Worm (Caenorhabditis elegans) whole organism, L1 larva: ENCODE results near the gene F23F12.3.

Source experiments
- C04F5.9 ChIP-seq: sonication (generic microtip); optimal IDR thresholded peaks from 2 replicates; lab custom pipeline; 2016; ENCODE audit warnings: missing genetic modification characterization, missing compliant biosample characterization
- C16A3.4 ChIP-seq: fragments of 150-350 bp; optimal IDR thresholded peaks from 2 replicates; lab custom pipeline; 2014; ENCODE audit warnings: missing biosample characterization, missing genetic modification characterization
- aha-1 ChIP-seq: fragments of 150-350 bp; optimal IDR thresholded peaks from 2 replicates; lab custom pipeline; 2014; ENCODE audit warnings: missing biosample characterization, missing genetic modification characterization
- alr-1 ChIP-seq: fragments of 200-800 bp; sonication (Bioruptor generic); optimal IDR thresholded peaks from 2 replicates; lab custom pipeline; 2018; ENCODE audit warnings: borderline replicate concordance, mild to moderate bottlenecking, missing genetic modification characterization, missing compliant biosample characterization
- ama-1 ChIP-seq: fragments of 150-350 bp; optimal IDR thresholded peaks from 2 replicates; lab custom pipeline; 2014
- blmp-1 ChIP-seq: fragments of 150-350 bp; optimal IDR thresholded peaks from 2 replicates; lab custom pipeline; 2014; ENCODE audit warnings: missing biosample characterization, missing genetic modification characterization
- ceh-8 ChIP-seq: fragments of 200-800 bp; sonication (Bioruptor generic); optimal IDR thresholded peaks from 2 replicates; lab custom pipeline; 2018; ENCODE audit warnings: mild to moderate bottlenecking, missing genetic modification characterization, moderate library complexity, missing compliant biosample characterization
- ceh-88 ChIP-seq: fragments of 200-800 bp; sonication (Bioruptor generic); IDR thresholded peaks from 2 replicates; pipeline ENCODE4 v1.3.6; 2022; ENCODE audit warnings: missing genetic modification characterization, missing compliant biosample characterization
- ceh-90 ChIP-seq: sonication (generic microtip); optimal IDR thresholded peaks from 2 replicates; lab custom pipeline; 2016; ENCODE audit warnings: missing genetic modification characterization, missing compliant biosample characterization
- dpl-1 ChIP-seq, 3 experiments: fragments of 150-350 bp in 2 of 3; sonication (generic microtip) in 1 of 3; optimal IDR thresholded peaks; 2 replicates each; lab custom pipeline; 2014 to 2017; ENCODE audit warnings: missing biosample characterization in 3 of 3, missing genetic modification characterization in 3 of 3, missing genetic modification reagents in 3 of 3
- efl-1 ChIP-seq, 4 experiments: fragments of 150-350 bp; optimal IDR thresholded peaks in 3 of 4; peaks in 1 of 4; 1 replicate in 1 of 4; 2 replicates in 3 of 4; lab custom pipeline; 2014; ENCODE audit warnings: missing biosample characterization in 2 of 4, missing genetic modification characterization in 2 of 4, missing genetic modification reagents in 2 of 4
- efl-3 ChIP-seq: fragments of 200-800 bp; sonication (Bioruptor generic); optimal IDR thresholded peaks from 2 replicates; lab custom pipeline; 2018; ENCODE audit warnings: mild to moderate bottlenecking, missing genetic modification characterization, missing compliant biosample characterization
- fkh-10 ChIP-seq: sonication (generic microtip); optimal IDR thresholded peaks from 2 replicates; lab custom pipeline; 2017; ENCODE audit warnings: missing biosample characterization, missing genetic modification reagents, missing genetic modification characterization
- fkh-4 ChIP-seq: sonication (generic microtip); optimal IDR thresholded peaks from 2 replicates; lab custom pipeline; 2016; ENCODE audit warnings: missing compliant biosample characterization, missing genetic modification characterization, borderline replicate concordance
- fos-1 ChIP-seq: fragments of 150-350 bp; optimal IDR thresholded peaks from 2 replicates; lab custom pipeline; 2014; ENCODE audit warnings: missing biosample characterization, missing genetic modification characterization
- hlh-17 ChIP-seq: fragments of 200-800 bp; sonication (Bioruptor generic); optimal IDR thresholded peaks from 2 replicates; lab custom pipeline; 2018; ENCODE audit warnings: missing genetic modification characterization, mild to moderate bottlenecking, missing compliant biosample characterization, moderate library complexity, borderline replicate concordance
- irx-1 ChIP-seq: sonication (generic microtip); optimal IDR thresholded peaks from 2 replicates; lab custom pipeline; 2016; ENCODE audit warnings: missing genetic modification characterization, missing compliant biosample characterization
- isw-1 ChIP-seq: fragments of 200-800 bp; sonication (Bioruptor generic); IDR thresholded peaks from 2 replicates; pipeline ENCODE4 v1.3.6; 2022; ENCODE audit warnings: missing genetic modification characterization, missing compliant biosample characterization
- jun-1 ChIP-seq: fragments of 150-350 bp; optimal IDR thresholded peaks from 2 replicates; lab custom pipeline; 2014; ENCODE audit warnings: missing biosample characterization, missing genetic modification reagents, missing genetic modification characterization
- lin-13 ChIP-seq: fragments of 150-350 bp; optimal IDR thresholded peaks from 2 replicates; lab custom pipeline; 2014; ENCODE audit warnings: missing biosample characterization, missing genetic modification reagents, missing genetic modification characterization
- lin-14 ChIP-seq: fragments of 200-800 bp; sonication (Bioruptor generic); optimal IDR thresholded peaks from 2 replicates; lab custom pipeline; 2018; ENCODE audit warnings: mild to moderate bottlenecking, missing genetic modification characterization, moderate library complexity, missing compliant biosample characterization
- lin-35 ChIP-seq, 2 experiments: fragments of 150-350 bp; optimal IDR thresholded peaks; 2 replicates each; lab custom pipeline; 2014; ENCODE audit warnings: missing biosample characterization in 2 of 2, missing genetic modification characterization in 2 of 2, missing genetic modification reagents in 2 of 2
- lin-39 ChIP-seq: fragments of 150-350 bp; optimal IDR thresholded peaks from 2 replicates; lab custom pipeline; 2014; ENCODE audit warnings: missing biosample characterization, missing genetic modification reagents, missing genetic modification characterization
- lir-3 ChIP-seq: sonication (generic microtip); optimal IDR thresholded peaks from 2 replicates; lab custom pipeline; 2016; ENCODE audit warnings: mild to moderate bottlenecking, missing genetic modification characterization, moderate library complexity, missing compliant biosample characterization; ENCODE audit not compliant: poor library complexity
- mdl-1 ChIP-seq, 2 experiments: fragments of 150-350 bp; optimal IDR thresholded peaks; 2 replicates each; lab custom pipeline; 2014 to 2017; ENCODE audit warnings: missing biosample characterization in 2 of 2, missing genetic modification characterization in 2 of 2, inconsistent platforms in 1 of 2
- mef-2 ChIP-seq: fragments of 150-350 bp; optimal IDR thresholded peaks from 2 replicates; lab custom pipeline; 2014; ENCODE audit warnings: missing biosample characterization, missing genetic modification characterization
- mep-1 ChIP-seq: fragments of 150-350 bp; optimal IDR thresholded peaks from 2 replicates; lab custom pipeline; 2014; ENCODE audit warnings: missing biosample characterization, missing genetic modification characterization
- nhr-12 ChIP-seq: sonication (generic microtip); optimal IDR thresholded peaks from 2 replicates; lab custom pipeline; 2017; ENCODE audit warnings: missing biosample characterization, missing genetic modification characterization
- nhr-19 ChIP-seq: fragments of 200-800 bp; sonication (Bioruptor generic); conservative IDR thresholded peaks from 2 replicates; pipeline ENCODE4 v1.3.6; 2022; ENCODE audit warnings: missing genetic modification characterization, missing compliant biosample characterization
- nhr-237 ChIP-seq: fragments of 150-350 bp; optimal IDR thresholded peaks from 2 replicates; lab custom pipeline; 2014; ENCODE audit warnings: missing biosample characterization, missing genetic modification characterization
- nhr-47 ChIP-seq: sonication (generic microtip); optimal IDR thresholded peaks from 2 replicates; lab custom pipeline; 2016; ENCODE audit warnings: mild to moderate bottlenecking, missing genetic modification characterization, moderate library complexity, missing compliant biosample characterization
- nhr-71 ChIP-seq: sonication (generic microtip); optimal IDR thresholded peaks from 2 replicates; lab custom pipeline; 2016; ENCODE audit warnings: mild to moderate bottlenecking, missing genetic modification characterization, moderate library complexity, missing compliant biosample characterization
- nhr-85 ChIP-seq: sonication (generic microtip); peaks from one replicate; lab custom pipeline; 2016; ENCODE audit warnings: missing genetic modification characterization, inconsistent platforms, missing compliant biosample characterization
- nhr-90 ChIP-seq: sonication (generic microtip); optimal IDR thresholded peaks from 2 replicates; lab custom pipeline; 2016; ENCODE audit warnings: mild to moderate bottlenecking, missing genetic modification characterization, missing compliant biosample characterization; ENCODE audit not compliant: poor library complexity
- pag-3 ChIP-seq: sonication (generic microtip); optimal IDR thresholded peaks from 2 replicates; lab custom pipeline; 2017; ENCODE audit warnings: missing genetic modification characterization, mild to moderate bottlenecking, missing compliant biosample characterization, antibody characterized with exemption, borderline replicate concordance; ENCODE audit not compliant: insufficient read depth
- pax-3 ChIP-seq: fragments of 200-800 bp; sonication (Bioruptor generic); optimal IDR thresholded peaks from 2 replicates; lab custom pipeline; 2018; ENCODE audit warnings: mild to moderate bottlenecking, missing genetic modification characterization, moderate library complexity, missing compliant biosample characterization
- pqm-1 ChIP-seq: sonication (generic microtip); optimal IDR thresholded peaks from 3 replicates; lab custom pipeline; 2017; ENCODE audit warnings: missing biosample characterization, missing genetic modification characterization
- rnt-1 ChIP-seq: sonication (generic microtip); optimal IDR thresholded peaks from 2 replicates; lab custom pipeline; 2016; ENCODE audit warnings: mild to moderate bottlenecking, missing genetic modification characterization, moderate library complexity, missing compliant biosample characterization
- snu-23 ChIP-seq: sonication (generic microtip); optimal IDR thresholded peaks from 2 replicates; lab custom pipeline; 2016; ENCODE audit warnings: missing genetic modification characterization, missing compliant biosample characterization
- swsn-7 ChIP-seq: sonication (generic microtip); optimal IDR thresholded peaks from 2 replicates; lab custom pipeline; 2016; ENCODE audit warnings: missing genetic modification characterization, missing compliant biosample characterization
- tbx-2 ChIP-seq: sonication (generic microtip); optimal IDR thresholded peaks from 2 replicates; lab custom pipeline; 2016; ENCODE audit warnings: missing genetic modification characterization, missing compliant biosample characterization
- unc-62 ChIP-seq: fragments of 150-350 bp; optimal IDR thresholded peaks from 2 replicates; lab custom pipeline; 2014; ENCODE audit warnings: missing biosample characterization, missing genetic modification reagents, missing genetic modification characterization
- vab-15 ChIP-seq: sonication (generic microtip); optimal IDR thresholded peaks from 2 replicates; lab custom pipeline; 2017; ENCODE audit warnings: missing genotype, mild to moderate bottlenecking, missing genetic modification characterization, missing compliant biosample characterization
- zag-1 ChIP-seq: fragments of 150-350 bp; optimal IDR thresholded peaks from 2 replicates; lab custom pipeline; 2014; ENCODE audit warnings: missing biosample characterization, missing genetic modification characterization
- zip-4 ChIP-seq: fragments of 200-800 bp; sonication (Bioruptor generic); optimal IDR thresholded peaks from 2 replicates; lab custom pipeline; 2018; ENCODE audit warnings: mild to moderate bottlenecking, missing genetic modification characterization, moderate library complexity, missing compliant biosample characterization
- ztf-11 ChIP-seq, 2 experiments: sonication (generic microtip); optimal IDR thresholded peaks; 2 replicates each; lab custom pipeline; 2016 to 2017; ENCODE audit warnings: missing genetic modification characterization in 2 of 2, missing biosample characterization in 1 of 2, missing compliant biosample characterization in 1 of 2
- ztf-4 ChIP-seq: fragments of 150-350 bp; optimal IDR thresholded peaks from 2 replicates; lab custom pipeline; 2014; ENCODE audit warnings: missing biosample characterization, missing genetic modification characterization

Gene F23F12.3

ce11 chrIII:6453665-6454064 lies 46.6 kb upstream of the F23F12.3 start (continued):
- peak; percentile 75 for TF ChIP-seq swsn-7 (tag; lab: Kevin White, UChicago)
- peak; percentile 84 to 89 for TF ChIP-seq efl-1 (optimal IDR thresholded peaks at IDR 0.05; lab: Kevin White, UChicago)
- peak; percentile 72 to 97 for TF ChIP-seq efl-1 (GFP tag; optimal IDR thresholded peaks at IDR 0.05 in 1 of 2; lab: Kevin White, UChicago)
- TF ChIP-seq zag-1 = peak; percentile 11

ce11 chrIII:6454183-6454582 lies 46.1 kb upstream of the F23F12.3 start, which contains the start of gene jhdm-1:
Gene jhdm-1, plus strand, starts transcription at chrIII:6454483.
- TF ChIP-seq nhr-237 (tag; lab: Kevin White, UChicago) (no peak), aha-1 (tag; lab: Kevin White, UChicago) (no peak), fos-1 (tag; lab: Kevin White, UChicago) (no peak), unc-62 (GFP tag; lab: Kevin White, UChicago) (no peak), ceh-8 (no peak), pag-3 (tag; lab: Kevin White, UChicago) (no peak), efl-3 (GFP tag; lab: Kevin White, UChicago) (no peak), nhr-12 (tag; lab: Kevin White, UChicago) (no peak), fkh-10 (GFP tag; lab: Kevin White, UChicago) (no peak), irx-1 (tag; lab: Kevin White, UChicago) (no peak), ztf-11 (tag; optimal IDR thresholded peaks at IDR 0.05; lab: Kevin White, UChicago) (no peak), lin-39 (tag; lab: Kevin White, UChicago) (no peak), ztf-4 (no peak), lin-14 (no peak), C04F5.9 (tag; lab: Kevin White, UChicago) (no peak), mdl-1 (tag; optimal IDR thresholded peaks at IDR 0.05; lab: Kevin White, UChicago) (no peak), lin-35 (GFP tag; optimal IDR thresholded peaks at IDR 0.05; lab: Kevin White, UChicago) (no peak), ceh-88 (GFP tag; lab: Robert Waterston, UW) (no peak), zag-1 (no peak)

ce11 chrIII:6459820-6460219 lies 40.5 kb upstream of the F23F12.3 start, which contains the start of gene algn-1:
Gene algn-1, plus strand, starts transcription at chrIII:6460120.
- no peak for TF ChIP-seq pax-3 (tag; lab: Kevin White, UChicago)
- TF ChIP-seq zag-1 = no peak
- no peak for TF ChIP-seq lin-35 (GFP tag; optimal IDR thresholded peaks at IDR 0.05; lab: Kevin White, UChicago)
- no peak for TF ChIP-seq blmp-1 (tag; lab: Kevin White, UChicago)
- TF ChIP-seq pqm-1 = no peak
- no peak for TF ChIP-seq nhr-90 (tag; lab: Kevin White, UChicago)
- TF ChIP-seq mef-2 (tag; lab: Kevin White, UChicago) = no peak
- TF ChIP-seq mep-1 = no peak
- TF ChIP-seq lin-13 = no peak
- TF ChIP-seq isw-1 (GFP tag; lab: Robert Waterston, UW) = no peak
- TF ChIP-seq fos-1 (tag; lab: Kevin White, UChicago) = no peak
- TF ChIP-seq hlh-17 = no peak
- no peak for TF ChIP-seq jun-1 (tag; lab: Kevin White, UChicago)
- no peak for TF ChIP-seq nhr-12 (tag; lab: Kevin White, UChicago)
- TF ChIP-seq vab-15 (tag; lab: Kevin White, UChicago) = no peak

ce11 chrIII:6462610-6463009 lies 37.7 kb upstream of the F23F12.3 start, which contains the start of gene T26A5.8:
Gene T26A5.8, minus strand, starts transcription at chrIII:6462856.
- peak; percentile 9 for TF ChIP-seq nhr-85 (tag; lab: Kevin White, UChicago)
- no peak for TF ChIP-seq lir-3 (tag; lab: Kevin White, UChicago)
- peak; percentile 56 for TF ChIP-seq nhr-71 (tag; lab: Kevin White, UChicago)
- TF ChIP-seq alr-1 (tag; lab: Kevin White, UChicago) = no peak
- TF ChIP-seq fkh-4 = no peak
- 0 out of 2 replicates have a peak, but pooled peaks have one; percentile 2 for TF ChIP-seq nhr-19 (GFP tag; lab: Robert Waterston, UW)
- TF ChIP-seq C16A3.4 (tag; lab: Kevin White, UChicago) = no peak
- peak; percentile 12 for TF ChIP-seq nhr-90 (tag; lab: Kevin White, UChicago)
- no peak for TF ChIP-seq ceh-90 (tag; lab: Kevin White, UChicago)
- no peak for TF ChIP-seq tbx-2 (tag; lab: Kevin White, UChicago)
- peak; percentile 11 for TF ChIP-seq nhr-47
- peak; percentile 66 for TF ChIP-seq ztf-4
- no peak for TF ChIP-seq dpl-1 (GFP tag; optimal IDR thresholded peaks at IDR 0.05; lab: Kevin White, UChicago)
- TF ChIP-seq ama-1 (lab: Kevin White, UChicago) = peak; percentile 68
- peak; percentile 11 for TF ChIP-seq snu-23
- TF ChIP-seq zip-4 (GFP tag; lab: Kevin White, UChicago) = no peak
- peak; percentile 5 for TF ChIP-seq rnt-1 (tag; lab: Kevin White, UChicago)
- TF ChIP-seq lin-35 (GFP tag; optimal IDR thresholded peaks at IDR 0.05; lab: Kevin White, UChicago) = no peak
